Worm (Caenorhabditis elegans): ENCODE data around the gene srh-78.
A peak's percentile ranks its signal among the peaks of the same experiment; 100 is the strongest.
"Not testable (repeated sequence)": the region's sequence is repeated elsewhere in the genome, so short reads cannot be mapped to it uniquely, and the experiment has no call there.

Gene srh-78

DNA sequence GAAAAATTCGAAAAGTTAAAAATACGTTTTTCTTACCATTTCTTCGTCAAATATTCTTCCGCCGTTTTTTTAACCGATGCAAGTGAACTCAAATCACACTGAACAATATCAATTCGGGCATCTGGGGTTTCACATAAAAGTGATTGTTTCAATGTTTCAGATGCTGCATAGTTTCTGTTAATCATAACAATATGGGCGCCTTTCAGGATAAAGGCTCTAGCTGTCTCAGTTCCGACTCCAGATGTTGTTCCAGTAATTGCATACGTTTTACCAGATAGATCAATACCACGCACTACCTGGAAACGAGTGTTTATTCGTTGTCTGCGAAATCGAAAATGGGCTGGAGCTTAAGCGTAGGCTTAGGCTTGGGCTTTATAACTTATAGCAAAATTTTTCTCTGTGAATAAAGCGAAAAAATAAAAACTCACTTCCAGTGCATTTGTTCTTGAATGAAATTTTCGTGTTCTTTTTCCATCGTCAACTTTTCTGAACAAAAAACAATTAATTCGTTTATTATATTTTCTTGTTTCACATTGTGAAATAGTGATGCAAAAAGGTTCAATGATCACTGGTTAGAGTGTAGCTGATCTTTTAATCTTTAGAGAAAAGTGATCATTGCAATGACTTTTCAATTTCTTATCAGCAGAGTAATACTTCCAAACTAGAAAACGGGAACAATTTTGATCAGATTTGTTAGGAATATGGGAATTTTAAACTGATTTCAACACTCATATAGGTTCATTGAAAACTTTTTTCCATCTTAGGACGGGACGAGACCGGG, 5.4 kb upstream of the srh-78 start:
- peak; percentile 79 for TF ChIP-seq nhr-129 (tag; optimal IDR thresholded peaks at IDR 0.05)
- no peak for TF ChIP-seq aly-2 (tag; optimal IDR thresholded peaks at IDR 0.05)
- no peak for TF ChIP-seq lin-13 (GFP tag; optimal IDR thresholded peaks at IDR 0.05)
- TF ChIP-seq gmeb-1 (tag; optimal IDR thresholded peaks at IDR 0.05), result peak; percentile 26
- TF ChIP-seq nhr-25 (tag; optimal IDR thresholded peaks at IDR 0.05), result no peak
- TF ChIP-seq F13H6.1 (tag; optimal IDR thresholded peaks at IDR 0.05), result no peak
- no peak for TF ChIP-seq nhr-11 (tag; optimal IDR thresholded peaks at IDR 0.05)
- TF ChIP-seq nhr-77 (tag; optimal IDR thresholded peaks at IDR 0.05), result no peak
- TF ChIP-seq mbf-1 (tag; optimal IDR thresholded peaks at IDR 0.05), result no peak
- peak; percentile 36 for TF ChIP-seq fos-1 (tag; optimal IDR thresholded peaks at IDR 0.05)
- TF ChIP-seq ama-1 (optimal IDR thresholded peaks at IDR 0.05), result no peak
- peak; percentile 66 for TF ChIP-seq sma-9 (GFP tag; optimal IDR thresholded peaks at IDR 0.05)
- no peak for TF ChIP-seq sma-9 (tag; optimal IDR thresholded peaks at IDR 0.05)
- no peak for TF ChIP-seq unc-55 (GFP tag; optimal IDR thresholded peaks at IDR 0.05)
- no peak for TF ChIP-seq ztf-1 (GFP tag; conservative IDR thresholded peaks at IDR 0.05)
- no peak for TF ChIP-seq ceh-16 (tag; optimal IDR thresholded peaks at IDR 0.05)
- no peak for TF ChIP-seq zag-1 (tag; optimal IDR thresholded peaks at IDR 0.05)
- TF ChIP-seq snpc-4 (tag; optimal IDR thresholded peaks at IDR 0.05), result no peak
- no peak for TF ChIP-seq nhr-237 (tag; optimal IDR thresholded peaks at IDR 0.05)
- TF ChIP-seq lsy-2 (tag; optimal IDR thresholded peaks at IDR 0.05), result peak in 1 of 2 experiments; percentile 13
- peak; percentile 8 for TF ChIP-seq crh-2 (tag; optimal IDR thresholded peaks at IDR 0.05)
- TF ChIP-seq peb-1 (tag; optimal IDR thresholded peaks at IDR 0.05), result no peak
- no peak for TF ChIP-seq nhr-12 (tag; optimal IDR thresholded peaks at IDR 0.05)
- no peak for TF ChIP-seq sma-3 (GFP tag; optimal IDR thresholded peaks at IDR 0.05)
- TF ChIP-seq nhr-6 (tag; optimal IDR thresholded peaks at IDR 0.05), result no peak
- TF ChIP-seq mdl-1 (tag; optimal IDR thresholded peaks at IDR 0.05), result no peak
- no peak for TF ChIP-seq mab-5 (tag; optimal IDR thresholded peaks at IDR 0.05)

DNA sequence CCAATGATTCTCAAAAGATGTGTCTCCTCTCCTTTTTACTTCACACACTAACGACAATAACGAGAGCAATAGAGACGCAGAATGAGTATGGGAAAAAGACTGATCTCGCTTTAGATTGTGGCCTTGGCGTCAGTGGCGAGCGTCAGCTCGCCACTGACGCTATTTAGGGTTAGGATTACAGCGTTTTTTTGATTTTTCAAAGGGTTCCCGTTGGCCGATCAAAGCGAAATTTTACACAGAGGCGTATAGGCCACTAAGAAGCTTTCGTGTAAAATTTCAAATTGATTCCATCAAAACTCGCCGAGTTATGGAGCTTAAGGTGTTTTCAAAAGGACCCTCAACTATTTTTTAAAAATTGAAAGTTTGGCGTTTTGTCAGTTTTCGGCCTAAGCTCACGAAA, 4.3 kb upstream of the srh-78 start, which contains the start of gene DC2.5:
DC2.5 (minus strand) TSS at position 101 of the 400 bp plus-strand sequence.
- not testable (repeated sequence) for TF ChIP-seq nhr-6, gmeb-1, nhr-77 (tag; optimal IDR thresholded peaks at IDR 0.05)

DNA sequence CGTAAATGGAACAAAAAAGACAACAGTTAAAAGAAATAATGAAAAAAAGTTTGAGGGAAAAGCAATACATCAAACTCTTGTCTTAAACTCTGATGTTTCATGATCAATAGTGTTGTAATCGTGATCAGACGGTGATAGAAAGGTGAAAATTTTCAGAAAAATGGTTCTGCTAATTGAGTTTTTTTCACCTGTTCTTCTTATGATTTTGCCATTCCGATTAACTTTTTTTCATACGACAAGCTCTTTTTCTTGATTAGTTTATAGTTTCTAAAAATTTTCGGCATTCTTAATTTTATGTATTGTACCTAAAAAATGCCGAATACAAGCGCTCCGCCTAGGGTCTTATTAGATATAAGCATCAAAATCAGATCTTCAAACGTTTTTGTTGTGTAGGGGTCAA, 1.2 kb upstream of the srh-78 start:
- TF ChIP-seq nhr-12 (tag; optimal IDR thresholded peaks at IDR 0.05) (no peak), crh-2 (tag; optimal IDR thresholded peaks at IDR 0.05) (no peak), ceh-82 (tag; optimal IDR thresholded peaks at IDR 0.05) (no peak), mbf-1 (tag; optimal IDR thresholded peaks at IDR 0.05) (no peak), lsy-2 (tag; optimal IDR thresholded peaks at IDR 0.05) (no peak), skn-1 (tag; optimal IDR thresholded peaks at IDR 0.05) (no peak), elt-1 (tag; optimal IDR thresholded peaks at IDR 0.05) (no peak), dmd-4 (tag; optimal IDR thresholded peaks at IDR 0.05) (no peak), aly-2 (tag; optimal IDR thresholded peaks at IDR 0.05) (no peak), mdl-1 (tag; optimal IDR thresholded peaks at IDR 0.05) (no peak), gmeb-1 (tag; optimal IDR thresholded peaks at IDR 0.05) (no peak), zag-1 (tag; optimal IDR thresholded peaks at IDR 0.05) (no peak), ztf-1 (GFP tag; conservative IDR thresholded peaks at IDR 0.05) (no peak), unc-55 (GFP tag; optimal IDR thresholded peaks at IDR 0.05) (no peak), alr-1 (tag; optimal IDR thresholded peaks at IDR 0.05) (no peak)

DNA sequence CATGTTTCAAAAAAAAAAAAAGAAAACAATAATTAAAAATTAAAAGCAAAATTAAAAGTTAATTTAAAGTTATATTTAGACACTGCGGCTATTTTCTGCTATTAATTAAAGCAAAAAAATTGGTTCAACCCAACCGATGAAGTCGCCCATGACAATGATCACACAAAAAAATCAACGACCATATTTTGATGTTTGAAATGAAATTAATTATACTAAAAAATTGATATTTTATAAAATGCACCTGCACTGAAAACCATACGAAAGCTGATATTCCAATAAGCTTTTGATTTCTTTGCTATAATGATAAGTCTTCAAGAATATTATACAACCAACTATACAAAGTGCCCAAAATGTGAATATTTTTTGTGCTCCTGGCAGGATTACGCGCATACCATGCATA, 2.7 kb downstream of the srh-78 start, which contains the start of gene srh-80:
srh-80 (plus strand) TSS at position 301 of the 400 bp plus-strand sequence.
- TF ChIP-seq nhr-12 (tag; optimal IDR thresholded peaks at IDR 0.05) (no peak), lin-13 (GFP tag; optimal IDR thresholded peaks at IDR 0.05) (no peak), ztf-4 (tag; optimal IDR thresholded peaks at IDR 0.05) (no peak), fos-1 (tag; optimal IDR thresholded peaks at IDR 0.05) (no peak), nhr-6 (tag; optimal IDR thresholded peaks at IDR 0.05) (no peak), lin-11 (tag; optimal IDR thresholded peaks at IDR 0.05) (no peak), nhr-129 (tag; optimal IDR thresholded peaks at IDR 0.05) (no peak), ceh-16 (tag; optimal IDR thresholded peaks at IDR 0.05) (no peak)

DNA sequence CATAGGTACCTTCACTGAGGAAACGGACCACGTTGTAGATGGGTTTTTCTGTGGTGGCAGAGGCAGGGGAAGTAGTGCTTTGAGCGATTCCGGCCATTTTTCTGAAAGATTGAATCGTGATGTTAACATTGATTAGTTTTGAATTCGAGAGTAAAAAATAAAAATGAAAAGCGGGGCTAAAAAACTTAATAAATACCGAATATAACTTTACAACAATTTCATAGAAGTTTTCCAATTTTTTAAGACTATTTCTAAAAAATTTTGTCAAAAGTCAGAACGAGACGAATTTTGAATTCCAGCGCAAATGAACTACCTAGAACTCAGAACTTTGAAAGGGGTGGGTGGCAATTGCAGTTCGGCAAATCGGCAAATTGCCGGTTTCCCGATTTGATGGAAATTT, 17.6 kb downstream of the srh-78 start, which contains the start of gene kin-33:
kin-33 (minus strand) TSS at position 101 of the 400 bp plus-strand sequence.
- TF ChIP-seq elt-1 (tag; optimal IDR thresholded peaks at IDR 0.05) (no peak), skn-1 (tag; optimal IDR thresholded peaks at IDR 0.05) (no peak), alr-1 (tag; optimal IDR thresholded peaks at IDR 0.05) (no peak), nhr-77 (tag; optimal IDR thresholded peaks at IDR 0.05) (no peak), nhr-237 (tag; optimal IDR thresholded peaks at IDR 0.05) (no peak), nhr-21 (tag; optimal IDR thresholded peaks at IDR 0.05) (no peak), gmeb-1 (tag; optimal IDR thresholded peaks at IDR 0.05) (no peak), nhr-6 (tag; optimal IDR thresholded peaks at IDR 0.05) (no peak), nhr-25 (tag; optimal IDR thresholded peaks at IDR 0.05) (no peak), fos-1 (tag; optimal IDR thresholded peaks at IDR 0.05) (no peak), ceh-82 (tag; optimal IDR thresholded peaks at IDR 0.05) (no peak), nhr-129 (tag; optimal IDR thresholded peaks at IDR 0.05) (no peak), nhr-23 (tag; optimal IDR thresholded peaks at IDR 0.05) (no peak), mdl-1 (tag; optimal IDR thresholded peaks at IDR 0.05) (no peak), nhr-10 (tag; optimal IDR thresholded peaks at IDR 0.05) (no peak), sem-4 (tag; optimal IDR thresholded peaks at IDR 0.05) (no peak), lin-13 (GFP tag; optimal IDR thresholded peaks at IDR 0.05) (no peak), lin-39 (tag; optimal IDR thresholded peaks at IDR 0.05) (no peak)
